Fruit fly (Drosophila melanogaster) whole organism, prepupa: ENCODE measurements around the gene Strip.

Experiments
- CG11762 ChIP-seq: fragments of 200-800 bp; sonication (Bioruptor generic); optimal IDR thresholded peaks from 3 replicates; lab custom pipeline; 2016; ENCODE audit warnings: missing biosample characterization, missing genetic modification characterization; ENCODE audit not compliant: insufficient read depth
- CG11902 ChIP-seq: fragments of 200-800 bp; sonication (Bioruptor generic); optimal IDR thresholded peaks from 3 replicates; lab custom pipeline; 2016; ENCODE audit warnings: missing biosample characterization, missing genetic modification characterization
- CG7368 ChIP-seq: fragments of 200-800 bp; sonication (Bioruptor generic); optimal IDR thresholded peaks from 3 replicates; lab custom pipeline; 2016; ENCODE audit warnings: missing biosample characterization, missing genetic modification characterization
- Eip75B ChIP-seq: fragments of 200-800 bp; sonication (Bioruptor generic); optimal IDR thresholded peaks from 3 replicates; lab custom pipeline; 2016; ENCODE audit warnings: missing biosample characterization, missing genetic modification characterization
- Gug ChIP-seq: fragments of 200-800 bp; sonication (Bioruptor generic); IDR thresholded peaks from 2 replicates; pipeline ENCODE4 v1.3.6; 2022; ENCODE audit warnings: missing biosample characterization, missing genetic modification characterization
- Hr39 ChIP-seq: fragments of 200-800 bp; sonication (Bioruptor generic); optimal IDR thresholded peaks from 2 replicates; lab custom pipeline; 2016; ENCODE audit warnings: missing biosample characterization, missing genetic modification characterization
- Met ChIP-seq: fragments of 200-800 bp; sonication (Bioruptor generic); optimal IDR thresholded peaks from 3 replicates; lab custom pipeline; 2016; ENCODE audit warnings: missing biosample characterization, missing genetic modification characterization
- OdsH ChIP-seq: fragments of 200-800 bp; sonication (Bioruptor generic); optimal IDR thresholded peaks from 3 replicates; lab custom pipeline; 2016; ENCODE audit warnings: missing biosample characterization, missing genetic modification characterization
- pdm3 ChIP-seq: fragments of 200-800 bp; sonication (Bioruptor generic); optimal IDR thresholded peaks from 3 replicates; lab custom pipeline; 2016; ENCODE audit warnings: missing biosample characterization, missing genetic modification characterization
- vri ChIP-seq: fragments of 200-800 bp; sonication (Bioruptor generic); optimal IDR thresholded peaks from 3 replicates; lab custom pipeline; 2016; ENCODE audit warnings: missing biosample characterization, mild to moderate bottlenecking, missing genetic modification characterization

dm6 chr3L:3325597-3325924 lies 3.1 kb downstream of the Strip start:
- no peak for TF ChIP-seq pdm3
- no peak for TF ChIP-seq Met (GFP tag; lab: Kevin White, UChicago)
- no peak for TF ChIP-seq vri
- no peak for TF ChIP-seq CG11902 (GFP tag; lab: Kevin White, UChicago)
- TF ChIP-seq CG7368 (GFP tag; lab: Kevin White, UChicago), result no peak
- no peak for TF ChIP-seq Hr39 (GFP tag; lab: Kevin White, UChicago)
- no peak for TF ChIP-seq Gug (GFP tag; lab: Robert Waterston, UW)
- no peak for TF ChIP-seq CG11762
- no peak for TF ChIP-seq Eip75B
- no peak for TF ChIP-seq OdsH
